Fruit fly (Drosophila melanogaster) whole organism, embryonic: ENCODE data around the gene Alp13.

Experiments
- Ada2b ChIP-seq: fragments of 200-800 bp; sonication (Bioruptor generic); IDR thresholded peaks from 2 replicates; pipeline ENCODE4 v1.3.6; 2022; ENCODE audit warnings: missing biosample characterization, missing genetic modification characterization
- Adf1 ChIP-seq: fragments of 200-800 bp; sonication (Bioruptor generic); IDR thresholded peaks from 2 replicates; pipeline ENCODE4 v1.3.6; 2022; ENCODE audit warnings: missing biosample characterization, missing genetic modification characterization
- Atf6 ChIP-seq: fragments of 200-800 bp; sonication (Bioruptor generic); IDR thresholded peaks from 2 replicates; pipeline ENCODE4 v1.3.6; 2022; ENCODE audit warnings: missing biosample characterization, missing genetic modification characterization
- CG10543 ChIP-seq: fragments of 200-800 bp; sonication (Bioruptor generic); optimal IDR thresholded peaks from 3 replicates; lab custom pipeline; 2017; ENCODE audit warnings: missing biosample characterization, mild to moderate bottlenecking, missing genetic modification characterization, moderate library complexity
- CG11093 ChIP-seq: fragments of 200-800 bp; sonication (Bioruptor generic); IDR thresholded peaks from 3 replicates; pipeline ENCODE4 v1.3.6; 2022; ENCODE audit warnings: missing biosample characterization, missing genetic modification characterization
- CG14441 ChIP-seq: fragments of 200-800 bp; sonication (Bioruptor generic); IDR thresholded peaks from 2 replicates; pipeline ENCODE4 v1.3.6; 2022; ENCODE audit warnings: missing biosample characterization, missing genetic modification characterization
- CG15601 ChIP-seq: fragments of 200-800 bp; sonication (Bioruptor generic); optimal IDR thresholded peaks from 3 replicates; lab custom pipeline; 2019; ENCODE audit warnings: missing biosample characterization, mild to moderate bottlenecking, missing genetic modification characterization, moderate library complexity
- CG17361 ChIP-seq: fragments of 200-800 bp; sonication (Bioruptor generic); IDR thresholded peaks from 3 replicates; pipeline ENCODE4 v1.3.6; 2022; ENCODE audit warnings: missing biosample characterization, missing genetic modification characterization
- CG1792 ChIP-seq: fragments of 200-800 bp; sonication (Bioruptor generic); optimal IDR thresholded peaks from 2 replicates; lab custom pipeline; 2016; ENCODE audit warnings: missing biosample characterization, missing genetic modification characterization
- CG18262 ChIP-seq: fragments of 200-800 bp; optimal IDR thresholded peaks from 3 replicates; lab custom pipeline; 2019; ENCODE audit warnings: missing biosample characterization, mild to moderate bottlenecking, missing genetic modification characterization, moderate library complexity
- CG31365 ChIP-seq: fragments of 200-800 bp; sonication (Bioruptor generic); optimal IDR thresholded peaks from 2 replicates; lab custom pipeline; 2018; ENCODE audit warnings: missing biosample characterization, mild to moderate bottlenecking, missing genetic modification characterization
- CG3847 ChIP-seq: fragments of 200-800 bp; sonication (Bioruptor generic); IDR thresholded peaks from 2 replicates; pipeline ENCODE4 v1.3.6; 2022; ENCODE audit warnings: missing biosample characterization, missing genetic modification characterization
- CG6689 ChIP-seq: fragments of 200-800 bp; sonication (Bioruptor generic); IDR thresholded peaks from 2 replicates; pipeline ENCODE4 v1.3.6; 2022; ENCODE audit warnings: missing biosample characterization, missing genetic modification characterization
- CG6813 ChIP-seq: fragments of 200-800 bp; sonication (Bioruptor generic); optimal IDR thresholded peaks from 2 replicates; lab custom pipeline; 2017; ENCODE audit warnings: missing biosample characterization, missing genetic modification characterization, mild to moderate bottlenecking, moderate library complexity, missing genetic modification reagents
- CG7745 ChIP-seq: fragments of 200-800 bp; sonication (Bioruptor generic); optimal IDR thresholded peaks from 2 replicates; lab custom pipeline; 2018; ENCODE audit warnings: missing biosample characterization, mild to moderate bottlenecking, missing genetic modification characterization, moderate library complexity
- CG7928 ChIP-seq: fragments of 200-800 bp; sonication (Bioruptor generic); optimal IDR thresholded peaks from 2 replicates; lab custom pipeline; 2017; ENCODE audit warnings: missing biosample characterization, mild to moderate bottlenecking, missing genetic modification characterization
- D ChIP-seq, 2 experiments: fragments of 200-800 bp in 1 of 2; fragments of >200 bp in 1 of 2; sonication (Bioruptor generic) in 1 of 2; optimal IDR thresholded peaks; 2 replicates in 1 of 2; 3 replicates in 1 of 2; lab custom pipeline; 2017; ENCODE audit warnings: mild to moderate bottlenecking in 1 of 2, missing biosample characterization in 1 of 2, missing genetic modification characterization in 1 of 2, missing genetic modification reagents in 1 of 2
- D19A ChIP-seq: fragments of 200-800 bp; optimal IDR thresholded peaks from 3 replicates; lab custom pipeline; 2019; ENCODE audit warnings: missing biosample characterization, mild to moderate bottlenecking, missing genetic modification characterization, moderate library complexity
- Dad ChIP-seq: fragments of 200-800 bp; sonication (Bioruptor generic); optimal IDR thresholded peaks from 3 replicates; lab custom pipeline; 2016; ENCODE audit warnings: missing biosample characterization, missing genetic modification characterization
- Eip74EF ChIP-seq, 2 experiments: fragments of 200-800 bp in 1 of 2; fragments of >200 bp in 1 of 2; sonication (Bioruptor generic) in 1 of 2; optimal IDR thresholded peaks; 2 replicates each; lab custom pipeline; 2017 to 2019; ENCODE audit warnings: missing biosample characterization in 2 of 2, missing genetic modification characterization in 2 of 2, mild to moderate bottlenecking in 1 of 2, moderate library complexity in 1 of 2
- HLH54F ChIP-seq: fragments of 200-800 bp; sonication (Bioruptor generic); optimal IDR thresholded peaks from 3 replicates; lab custom pipeline; 2016; ENCODE audit warnings: missing biosample characterization, missing genetic modification characterization
- Lim3 ChIP-seq: fragments of 200-800 bp; sonication (Bioruptor generic); IDR thresholded peaks from 2 replicates; pipeline ENCODE4 v1.3.6; 2022; ENCODE audit warnings: missing biosample characterization, missing genetic modification characterization
- MESR4 ChIP-seq: fragments of 200-800 bp; sonication (Bioruptor generic); optimal IDR thresholded peaks from 2 replicates; lab custom pipeline; 2018; ENCODE audit warnings: missing biosample characterization, mild to moderate bottlenecking, missing genetic modification characterization, moderate library complexity
- Meics ChIP-seq: fragments of 200-800 bp; sonication (Bioruptor generic); optimal IDR thresholded peaks from 2 replicates; lab custom pipeline; 2017; ENCODE audit warnings: missing biosample characterization, mild to moderate bottlenecking, missing genetic modification characterization
- Optix ChIP-seq: fragments of 200-800 bp; sonication (Bioruptor generic); IDR thresholded peaks from 3 replicates; pipeline ENCODE4 v1.3.6; 2022; ENCODE audit warnings: missing biosample characterization, missing genetic modification characterization
- Side ChIP-seq: fragments of 200-800 bp; sonication (Bioruptor generic); optimal IDR thresholded peaks from 2 replicates; lab custom pipeline; 2016; ENCODE audit warnings: missing biosample characterization, missing genetic modification characterization
- Six4 ChIP-seq: fragments of 200-800 bp; sonication (Bioruptor generic); optimal IDR thresholded peaks from 2 replicates; lab custom pipeline; 2016; ENCODE audit warnings: missing biosample characterization, missing genetic modification characterization
- Stat92E ChIP-seq, 3 experiments: fragments of >200 bp in 2 of 3; fragments of 200-800 bp in 1 of 3; sonication (Bioruptor generic) in 1 of 3; optimal IDR thresholded peaks; 2 replicates each; lab custom pipeline; 2017 to 2019; ENCODE audit warnings: missing biosample characterization in 3 of 3, missing genetic modification characterization in 3 of 3, mild to moderate bottlenecking in 1 of 3, moderate library complexity in 1 of 3
- Usf ChIP-seq: fragments of 200-800 bp; sonication (Bioruptor generic); optimal IDR thresholded peaks from 2 replicates; lab custom pipeline; 2017; ENCODE audit warnings: missing genotype, missing biosample characterization, missing genetic modification characterization
- amos ChIP-seq: fragments of 200-800 bp; sonication (Bioruptor generic); IDR thresholded peaks from 2 replicates; pipeline ENCODE4 v1.3.6; 2022; ENCODE audit warnings: missing biosample characterization, missing genetic modification characterization; ENCODE audit not compliant: partially characterized antibody
- bigmax ChIP-seq: fragments of 200-800 bp; sonication (Bioruptor generic); optimal IDR thresholded peaks from 2 replicates; lab custom pipeline; 2018; ENCODE audit warnings: missing biosample characterization, mild to moderate bottlenecking, missing genetic modification characterization
- br ChIP-seq: fragments of >200 bp; optimal IDR thresholded peaks from 2 replicates; lab custom pipeline; 2017
- chm ChIP-seq: fragments of 200-800 bp; sonication (Bioruptor generic); IDR thresholded peaks from 2 replicates; pipeline ENCODE4 v1.3.6; 2022; ENCODE audit warnings: missing biosample characterization, missing genetic modification characterization
- dmrt99B ChIP-seq: fragments of 200-800 bp; sonication (Bioruptor generic); optimal IDR thresholded peaks from 2 replicates; lab custom pipeline; 2018; ENCODE audit warnings: missing biosample characterization, mild to moderate bottlenecking, missing genetic modification characterization, moderate library complexity
- en ChIP-seq: fragments of 200-800 bp; sonication (Bioruptor generic); optimal IDR thresholded peaks from 2 replicates; lab custom pipeline; 2016; ENCODE audit warnings: missing biosample characterization, missing genetic modification characterization
- fu2 ChIP-seq: fragments of 200-800 bp; sonication (Bioruptor generic); optimal IDR thresholded peaks from 2 replicates; lab custom pipeline; 2016; ENCODE audit warnings: missing biosample characterization, missing genetic modification characterization
- gcm2 ChIP-seq: fragments of 200-800 bp; sonication (Bioruptor generic); optimal IDR thresholded peaks from 2 replicates; lab custom pipeline; 2016; ENCODE audit warnings: missing biosample characterization, missing genetic modification characterization
- hbn ChIP-seq: fragments of 200-800 bp; sonication (Bioruptor generic); IDR thresholded peaks from 2 replicates; pipeline ENCODE4 v1.3.6; 2022; ENCODE audit warnings: missing biosample characterization, missing genetic modification characterization; ENCODE audit not compliant: partially characterized antibody
- jumu ChIP-seq: fragments of 200-800 bp; sonication (Bioruptor generic); optimal IDR thresholded peaks from 3 replicates; lab custom pipeline; 2016; ENCODE audit warnings: missing biosample characterization, missing genetic modification characterization
- kah ChIP-seq: fragments of 200-800 bp; sonication (Bioruptor generic); optimal IDR thresholded peaks from 2 replicates; lab custom pipeline; 2018; ENCODE audit warnings: missing biosample characterization, mild to moderate bottlenecking, missing genetic modification characterization
- knrl ChIP-seq: fragments of 200-800 bp; sonication (Bioruptor generic); IDR thresholded peaks from 3 replicates; pipeline ENCODE4 v1.3.6; 2022; ENCODE audit warnings: missing biosample characterization, missing genetic modification characterization; ENCODE audit not compliant: partially characterized antibody
- lola ChIP-seq, 3 experiments: fragments of >200 bp in 2 of 3; fragments of 200-800 bp in 1 of 3; sonication (Bioruptor generic) in 1 of 3; optimal IDR thresholded peaks; 2 replicates each; lab custom pipeline; 2017 to 2019; ENCODE audit warnings: missing biosample characterization in 3 of 3, missing genetic modification characterization in 3 of 3, mild to moderate bottlenecking in 1 of 3, moderate library complexity in 1 of 3
- prd ChIP-seq, 3 experiments: fragments of >200 bp in 2 of 3; fragments of 200-800 bp in 1 of 3; sonication (Bioruptor generic) in 1 of 3; optimal IDR thresholded peaks in 2 of 3; IDR thresholded peaks in 1 of 3; 2 replicates in 2 of 3; 3 replicates in 1 of 3; pipeline versions ENCODE4 v1.3.6 to Lab custom; 2017 to 2022; ENCODE audit warnings: missing biosample characterization in 1 of 3, missing genetic modification characterization in 1 of 3
- row ChIP-seq: fragments of 200-800 bp; sonication (Bioruptor generic); IDR thresholded peaks from 3 replicates; pipeline ENCODE4 v1.3.6; 2022; ENCODE audit warnings: missing biosample characterization, missing genetic modification characterization
- schlank ChIP-seq: fragments of 200-800 bp; sonication (Bioruptor generic); optimal IDR thresholded peaks from 2 replicates; lab custom pipeline; 2018; ENCODE audit warnings: missing biosample characterization, mild to moderate bottlenecking, missing genetic modification characterization
- sd ChIP-seq: fragments of 200-800 bp; sonication (Bioruptor generic); optimal IDR thresholded peaks from 3 replicates; lab custom pipeline; 2018; ENCODE audit warnings: missing biosample characterization, mild to moderate bottlenecking, missing genetic modification characterization, moderate library complexity
- slou ChIP-seq: fragments of 200-800 bp; sonication (Bioruptor generic); optimal IDR thresholded peaks from 3 replicates; lab custom pipeline; 2016; ENCODE audit warnings: missing biosample characterization, missing genetic modification characterization
- tx ChIP-seq: fragments of 200-800 bp; sonication (Bioruptor generic); optimal IDR thresholded peaks from 2 replicates; lab custom pipeline; 2016; ENCODE audit warnings: missing biosample characterization, missing genetic modification characterization
- vnd ChIP-seq: fragments of 200-800 bp; sonication (Bioruptor generic); IDR thresholded peaks from 3 replicates; pipeline ENCODE4 v1.3.6; 2022; ENCODE audit warnings: missing biosample characterization, missing genetic modification characterization; ENCODE audit not compliant: partially characterized antibody
- vvl ChIP-seq: fragments of 200-800 bp; sonication (Bioruptor generic); IDR thresholded peaks from 2 replicates; pipeline ENCODE4 v1.3.6; 2022; ENCODE audit warnings: missing biosample characterization, missing genetic modification characterization

The Alp13 gene

DNA sequence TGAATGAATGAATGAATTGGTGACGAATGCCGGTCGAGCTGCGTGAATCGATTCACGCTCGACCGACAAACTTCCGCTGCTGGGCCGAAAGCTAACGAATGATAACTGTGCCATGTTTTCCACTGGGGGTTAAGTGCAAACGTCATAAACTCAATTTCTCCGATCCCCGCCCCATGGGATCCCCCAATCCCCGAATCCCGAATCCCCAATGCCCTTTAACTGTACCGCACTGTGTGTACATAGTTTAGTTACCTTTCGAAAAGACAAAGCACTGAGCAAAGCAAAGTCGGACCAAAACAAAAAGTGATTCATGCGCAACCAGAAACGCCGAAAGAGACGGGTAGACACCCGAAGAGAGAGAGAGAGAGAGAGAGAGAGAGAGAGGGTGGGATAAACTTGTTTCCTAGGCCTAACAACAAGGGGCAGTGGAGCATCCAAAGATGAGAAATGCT is 40.2 kb downstream of the Alp13 start (continued):
- TF ChIP-seq Usf (no peak), row (GFP tag; lab: Robert Waterston, UW) (0 out of 3 replicates have a peak, but pooled peaks have one; percentile 9), CG17361 (GFP tag; lab: Robert Waterston, UW) (peak; percentile 32; the same call in 1 of the 3 replicates), CG6813 (GFP tag; lab: Kevin White, UChicago) (peak; percentile 19), sd (tag; lab: Kevin White, UChicago) (peak; percentile 1), CG18262 (tag; lab: Kevin White, UChicago) (peak; percentile 52), prd (optimal IDR thresholded peaks at IDR 0.05; lab: Kevin White, UChicago) (no peak), prd (GFP tag; IDR thresholded peaks at IDR 0.05; lab: Robert Waterston, UW) (no peak), D (optimal IDR thresholded peaks at IDR 0.05; lab: Kevin White, UChicago) (no peak), D (GFP tag; optimal IDR thresholded peaks at IDR 0.05; lab: Kevin White, UChicago) (no peak), slou (GFP tag; lab: Kevin White, UChicago) (no peak), dmrt99B (tag; lab: Kevin White, UChicago) (peak; percentile 38), jumu (no peak), CG7928 (no peak), CG14441 (GFP tag; lab: Robert Waterston, UW) (no peak), vnd (GFP tag; lab: Robert Waterston, UW) (no peak), CG7745 (tag; lab: Kevin White, UChicago) (no peak), Side (GFP tag; lab: Kevin White, UChicago) (no peak), hbn (no peak), CG11093 (no peak), Meics (GFP tag; lab: Kevin White, UChicago) (peak; percentile 89), CG1792 (GFP tag; lab: Kevin White, UChicago) (no peak), vvl (GFP tag; lab: Robert Waterston, UW) (no peak), kah (GFP tag; lab: Kevin White, UChicago) (no peak), MESR4 (GFP tag; lab: Kevin White, UChicago) (no peak), Lim3 (GFP tag; lab: Robert Waterston, UW) (no peak), schlank (tag; lab: Kevin White, UChicago) (no peak), CG6689 (peak; percentile 24; the same call in 1 of the 2 replicates), chm (GFP tag; lab: Robert Waterston, UW) (no peak), CG31365 (no peak), gcm2 (no peak), lola (GFP tag; optimal IDR thresholded peaks at IDR 0.05; lab: Kevin White, UChicago) (no peak), fu2 (GFP tag; lab: Kevin White, UChicago) (no peak), Dad (no peak), Atf6 (GFP tag; lab: Robert Waterston, UW) (no peak), HLH54F (GFP tag; lab: Kevin White, UChicago) (no peak), Optix (no peak), Stat92E (GFP tag; optimal IDR thresholded peaks at IDR 0.05; lab: Kevin White, UChicago) (no peak), CG15601 (tag; lab: Kevin White, UChicago) (no peak), en (GFP tag; lab: Kevin White, UChicago) (no peak), Eip74EF (GFP tag; optimal IDR thresholded peaks at IDR 0.05; lab: Kevin White, UChicago) (peak in 1 of 2 experiments; percentile 44), D19A (peak; percentile 41), Six4 (no peak), knrl (no peak), Adf1 (GFP tag; lab: Robert Waterston, UW) (no peak), bigmax (GFP tag; lab: Kevin White, UChicago) (no peak), tx (GFP tag; lab: Kevin White, UChicago) (no peak), br (lab: Kevin White, UChicago) (no peak), amos (no peak), CG3847 (GFP tag; lab: Robert Waterston, UW) (no peak), Ada2b (GFP tag; lab: Robert Waterston, UW) (no peak), CG10543 (GFP tag; lab: Kevin White, UChicago) (peak; percentile 7)
